Fruit fly (Drosophila melanogaster): ENCODE results near the gene NTPase.

The NTPase gene

DNA sequence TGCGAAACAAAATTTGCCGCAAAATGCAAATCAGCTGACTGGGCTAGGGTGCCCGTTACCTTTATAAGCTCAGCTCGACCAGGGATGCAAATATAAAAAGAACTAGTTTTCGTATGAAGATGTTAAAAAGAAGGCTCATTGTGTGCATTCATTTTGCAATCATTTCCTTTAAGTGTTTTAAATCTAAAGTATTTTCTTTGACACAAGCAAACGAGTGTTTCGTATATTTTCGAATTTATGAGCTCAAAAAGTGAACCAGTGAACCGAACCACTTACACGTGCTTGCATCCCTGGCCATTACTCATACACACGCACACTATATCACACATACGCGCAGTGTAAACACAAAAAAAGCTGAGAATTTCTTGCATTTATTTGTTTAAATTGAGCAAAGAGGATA lies 7.5 kb downstream of the NTPase start, which contains the start of the genes Prx6a and Sbat (continued):
- TF ChIP-seq CG33557 (GFP tag; optimal IDR thresholded peaks at IDR 0.05) = peak; percentile 66
- TF ChIP-seq CoRest (tag; optimal IDR thresholded peaks at IDR 0.05) = peak; percentile 86
- peak; percentile 62 for TF ChIP-seq CG4328 (GFP tag; optimal IDR thresholded peaks at IDR 0.05)
- peak; percentile 66 for TF ChIP-seq fu2 (GFP tag; optimal IDR thresholded peaks at IDR 0.05)
- peak; percentile 25 for TF ChIP-seq kni (GFP tag; optimal IDR thresholded peaks at IDR 0.05)
- 0 out of 3 replicates have a peak, but pooled peaks have one; percentile 65 for TF ChIP-seq CG11456 (GFP tag; IDR thresholded peaks at IDR 0.05)
- TF ChIP-seq Poxn (GFP tag; IDR thresholded peaks at IDR 0.05) = no peak
- TF ChIP-seq Hand (GFP tag; optimal IDR thresholded peaks at IDR 0.05) = no peak
- peak; percentile 55 for TF ChIP-seq exex (tag; optimal IDR thresholded peaks at IDR 0.05)
- TF ChIP-seq cwo (GFP tag; optimal IDR thresholded peaks at IDR 0.05) = peak; percentile 30
- TF ChIP-seq CG31388 (GFP tag; optimal IDR thresholded peaks at IDR 0.05) = no peak
- TF ChIP-seq Atf6 (GFP tag; IDR thresholded peaks at IDR 0.05) = peak; percentile 74
- TF ChIP-seq Opbp (GFP tag; IDR thresholded peaks at IDR 0.05; ENCODE audit: partially characterized antibody) = no peak
- no peak for TF ChIP-seq TFAM (GFP tag; optimal IDR thresholded peaks at IDR 0.05)
- TF ChIP-seq Myb (GFP tag; optimal IDR thresholded peaks at IDR 0.05) = peak; percentile 71
- peak; percentile 77 for TF ChIP-seq CG12769 (tag; optimal IDR thresholded peaks at IDR 0.05)
- TF ChIP-seq MBD-R2 (GFP tag; IDR thresholded peaks at IDR 0.05) = peak; percentile 92
- TF ChIP-seq CG13296 (GFP tag; optimal IDR thresholded peaks at IDR 0.05) = peak; percentile 79
- TF ChIP-seq CG10209 (GFP tag; optimal IDR thresholded peaks at IDR 0.05) = peak; percentile 59
- TF ChIP-seq CG1603 (tag; optimal IDR thresholded peaks at IDR 0.05) = peak; percentile 68
- TF ChIP-seq tap (tag; optimal IDR thresholded peaks at IDR 0.05) = peak; percentile 37
- no peak for TF ChIP-seq ems (GFP tag; optimal IDR thresholded peaks at IDR 0.05)
- TF ChIP-seq CG3281 (GFP tag; optimal IDR thresholded peaks at IDR 0.05) = peak; percentile 76
- peak; percentile 44 for TF ChIP-seq CG8388 (GFP tag; optimal IDR thresholded peaks at IDR 0.05)
- 0 out of 2 replicates have a peak, but pooled peaks have one; percentile 6 for TF ChIP-seq ro (GFP tag; IDR thresholded peaks at IDR 0.05)
- TF ChIP-seq CG11093 (GFP tag; IDR thresholded peaks at IDR 0.05) = no peak; the same call in 2 of the 3 replicates
- peak; percentile 81 for TF ChIP-seq lmd (GFP tag; IDR thresholded peaks at IDR 0.05)
- TF ChIP-seq grau (tag; optimal IDR thresholded peaks at IDR 0.05) = peak; percentile 80
- TF ChIP-seq CG9215 (GFP tag; IDR thresholded peaks at IDR 0.05) = peak; percentile 79
- TF ChIP-seq CG10565 (GFP tag; optimal IDR thresholded peaks at IDR 0.05) = no peak
- TF ChIP-seq zfh1 (GFP tag; IDR thresholded peaks at IDR 0.05) = 0 out of 3 replicates have a peak, but pooled peaks have one; percentile 48
- no peak for TF ChIP-seq CG3726 (GFP tag; IDR thresholded peaks at IDR 0.05)
- no peak for TF ChIP-seq Lpt (GFP tag; optimal IDR thresholded peaks at IDR 0.05)
- TF ChIP-seq Vsx1 (GFP tag; optimal IDR thresholded peaks at IDR 0.05) = peak; percentile 31
- TF ChIP-seq pb (GFP tag; optimal IDR thresholded peaks at IDR 0.05) = peak; percentile 44
- TF ChIP-seq Fer3 (tag; optimal IDR thresholded peaks at IDR 0.05) = peak; percentile 75
- TF ChIP-seq abd-A (tag; optimal IDR thresholded peaks at IDR 0.05) = peak; percentile 67
- TF ChIP-seq Trl (optimal IDR thresholded peaks at IDR 0.05) = no peak
- TF ChIP-seq Trl (GFP tag; optimal IDR thresholded peaks at IDR 0.05) = peak; percentile 83
- peak; percentile 74 for TF ChIP-seq dysf (GFP tag; IDR thresholded peaks at IDR 0.05)
- TF ChIP-seq Bgb (GFP tag; IDR thresholded peaks at IDR 0.05; ENCODE audit: partially characterized antibody) = no peak
- TF ChIP-seq row (GFP tag; IDR thresholded peaks at IDR 0.05) = peak; percentile 97
- peak; percentile 32 for TF ChIP-seq CG3163 (GFP tag; optimal IDR thresholded peaks at IDR 0.05)
- no peak for TF ChIP-seq hth (optimal IDR thresholded peaks at IDR 0.05)
- TF ChIP-seq CG9797 (GFP tag; optimal IDR thresholded peaks at IDR 0.05) = no peak
- TF ChIP-seq Side (GFP tag; optimal IDR thresholded peaks at IDR 0.05) = peak; percentile 77
- TF ChIP-seq CG14667 (GFP tag; IDR thresholded peaks at IDR 0.05) = no peak
- TF ChIP-seq chinmo (GFP tag; IDR thresholded peaks at IDR 0.05; ENCODE audit: partially characterized antibody) = no peak
- TF ChIP-seq mirr (GFP tag; optimal IDR thresholded peaks at IDR 0.05) = peak; percentile 55
- TF ChIP-seq Nf-YA (GFP tag; IDR thresholded peaks at IDR 0.05) = no peak
- peak; percentile 24 for TF ChIP-seq gcm (GFP tag; optimal IDR thresholded peaks at IDR 0.05)

All from whole organism, embryonic.